Fruit fly (Drosophila melanogaster): ENCODE results near the gene Nup58.

Nup58 gene

dm6 chr3R:19623606-19624005 is 21.2 kb upstream of the Nup58 start (continued):
- TF ChIP-seq CG14710 (tag; optimal IDR thresholded peaks at IDR 0.05) (peak; percentile 25), repo (GFP tag; optimal IDR thresholded peaks at IDR 0.05) (peak; percentile 59), CG14014 (GFP tag; IDR thresholded peaks at IDR 0.05) (peak; percentile 68), CG11085 (GFP tag; IDR thresholded peaks at IDR 0.05) (0 out of 2 replicates have a peak, but pooled peaks have one; percentile 43), CG9817 (tag; optimal IDR thresholded peaks at IDR 0.05) (peak; percentile 28), Ssrp (tag; optimal IDR thresholded peaks at IDR 0.05) (peak; percentile 38), fru (optimal IDR thresholded peaks at IDR 0.05) (no peak), eve (GFP tag; optimal IDR thresholded peaks at IDR 0.05) (peak in 1 of 2 experiments; percentile 80), CG10654 (GFP tag; optimal IDR thresholded peaks at IDR 0.05) (peak; percentile 23), Hsf (GFP tag; optimal IDR thresholded peaks at IDR 0.05) (peak; percentile 65), Doc3 (GFP tag; IDR thresholded peaks at IDR 0.05; ENCODE audit: partially characterized antibody) (no peak), so (GFP tag; IDR thresholded peaks at IDR 0.05) (peak; percentile 58; the same call in 1 of the 3 replicates), Pdp1 (GFP tag; optimal IDR thresholded peaks at IDR 0.05) (peak; percentile 58 to 66), CG13123 (GFP tag; optimal IDR thresholded peaks at IDR 0.05) (no peak), crc (GFP tag; optimal IDR thresholded peaks at IDR 0.05) (peak; percentile 13), CG6813 (GFP tag; optimal IDR thresholded peaks at IDR 0.05) (peak; percentile 26), CG2678 (tag; optimal IDR thresholded peaks at IDR 0.05) (peak; percentile 66), wdn (GFP tag; IDR thresholded peaks at IDR 0.05) (peak; percentile 65; the same call in 1 of the 2 replicates), Lhr (GFP tag; optimal IDR thresholded peaks at IDR 0.05) (peak; percentile 10), CG30431 (GFP tag; optimal IDR thresholded peaks at IDR 0.05) (peak; percentile 19), CG11696 (GFP tag; IDR thresholded peaks at IDR 0.05) (0 out of 2 replicates have a peak, but pooled peaks have one; percentile 49), Opbp (GFP tag; IDR thresholded peaks at IDR 0.05; ENCODE audit: partially characterized antibody) (no peak), CG9932 (GFP tag; IDR thresholded peaks at IDR 0.05) (peak; percentile 54; the same call in 1 of the 2 replicates), CG11247 (GFP tag; IDR thresholded peaks at IDR 0.05) (no peak), CG1832 (GFP tag; optimal IDR thresholded peaks at IDR 0.05) (no peak), CG7786 (GFP tag; optimal IDR thresholded peaks at IDR 0.05) (peak; percentile 47), CG9215 (GFP tag; IDR thresholded peaks at IDR 0.05) (no peak; the same call in 1 of the 2 replicates)

- TF ChIP-seq CG9876 (GFP tag; optimal IDR thresholded peaks at IDR 0.05) (no peak), emc (GFP tag; optimal IDR thresholded peaks at IDR 0.05) (no peak), Gsc (GFP tag; IDR thresholded peaks at IDR 0.05) (no peak), wor (GFP tag; IDR thresholded peaks at IDR 0.05) (no peak), CG12744 (GFP tag; optimal IDR thresholded peaks at IDR 0.05) (no peak), CG42726 (GFP tag; IDR thresholded peaks at IDR 0.05; ENCODE audit: partially characterized antibody) (no peak), CG31441 (GFP tag; IDR thresholded peaks at IDR 0.05) (no peak), ind (GFP tag; optimal IDR thresholded peaks at IDR 0.05) (no peak), exex (tag; optimal IDR thresholded peaks at IDR 0.05) (peak; percentile 19), ftz-f1 (GFP tag; optimal IDR thresholded peaks at IDR 0.05) (peak; percentile 34), abd-A (tag; optimal IDR thresholded peaks at IDR 0.05) (no peak), fd64A (GFP tag; optimal IDR thresholded peaks at IDR 0.05) (no peak), hth (optimal IDR thresholded peaks at IDR 0.05) (no peak), gem (tag; optimal IDR thresholded peaks at IDR 0.05) (peak; percentile 68), cato (GFP tag; optimal IDR thresholded peaks at IDR 0.05; ENCODE audit: borderline replicate concordance) (no peak), Chrac-16 (GFP tag; optimal IDR thresholded peaks at IDR 0.05) (no peak), sd (tag; optimal IDR thresholded peaks at IDR 0.05) (peak; percentile 70), Trl (optimal IDR thresholded peaks at IDR 0.05) (peak in 1 of 2 experiments; percentile 59), Trl (GFP tag; optimal IDR thresholded peaks at IDR 0.05) (no peak), Rfx (GFP tag; IDR thresholded peaks at IDR 0.05) (peak; percentile 51), CG6854 (GFP tag; optimal IDR thresholded peaks at IDR 0.05) (no peak), Side (GFP tag; optimal IDR thresholded peaks at IDR 0.05) (no peak), CG10147 (GFP tag; optimal IDR thresholded peaks at IDR 0.05) (peak; percentile 22), CG7928 (GFP tag; optimal IDR thresholded peaks at IDR 0.05) (no peak), CG13894 (tag; optimal IDR thresholded peaks at IDR 0.05) (peak; percentile 59), Hmr (GFP tag; optimal IDR thresholded peaks at IDR 0.05) (no peak)
Observed at dm6 chr3R:19624482-19624881, 20.3 kb upstream of the Nup58 start.
